Worm (Caenorhabditis elegans) whole organism, L2 larva: ENCODE measurements around the gene ZK1058.9.

Experiments
- C34F6.9 ChIP-seq: fragments of 150-350 bp; optimal IDR thresholded peaks from 2 replicates; lab custom pipeline; 2014; ENCODE audit warnings: missing biosample characterization, missing genetic modification characterization
- F13H6.1 ChIP-seq: sonication (generic microtip); optimal IDR thresholded peaks from 2 replicates; lab custom pipeline; 2016; ENCODE audit warnings: missing genetic modification characterization, missing compliant biosample characterization
- R02D3.7 ChIP-seq: fragments of 150-350 bp; optimal IDR thresholded peaks from 2 replicates; lab custom pipeline; 2014; ENCODE audit warnings: missing biosample characterization, missing genetic modification characterization
- Y55F3AM.14 ChIP-seq: fragments of 200-800 bp; sonication (Bioruptor generic); optimal IDR thresholded peaks from 2 replicates; lab custom pipeline; 2018; ENCODE audit warnings: mild to moderate bottlenecking, missing genetic modification characterization, missing compliant biosample characterization
- ZK546.5 ChIP-seq: sonication (generic microtip); optimal IDR thresholded peaks from 2 replicates; lab custom pipeline; 2017; ENCODE audit warnings: missing biosample characterization, missing genetic modification characterization
- alr-1 ChIP-seq: fragments of 150-350 bp; optimal IDR thresholded peaks from 2 replicates; lab custom pipeline; 2014; ENCODE audit warnings: missing biosample characterization, missing genetic modification characterization
- aly-2 ChIP-seq: fragments of 150-350 bp; optimal IDR thresholded peaks from 2 replicates; lab custom pipeline; 2014; ENCODE audit warnings: missing biosample characterization, missing genetic modification characterization
- ama-1 ChIP-seq: fragments of 150-350 bp; optimal IDR thresholded peaks from 2 replicates; lab custom pipeline; 2018; ENCODE audit warnings: inconsistent platforms
- blmp-1 ChIP-seq: sonication (generic microtip); optimal IDR thresholded peaks from 2 replicates; lab custom pipeline; 2017; ENCODE audit warnings: missing genetic modification characterization, mild to moderate bottlenecking, missing compliant biosample characterization, antibody characterized with exemption, moderate library complexity; ENCODE audit not compliant: insufficient read depth
- ceh-82 ChIP-seq: fragments of 150-350 bp; optimal IDR thresholded peaks from 2 replicates; lab custom pipeline; 2014; ENCODE audit warnings: missing biosample characterization, missing genetic modification characterization
- crh-2 ChIP-seq: sonication (generic microtip); optimal IDR thresholded peaks from 2 replicates; lab custom pipeline; 2017; ENCODE audit warnings: missing biosample characterization, missing genetic modification characterization
- dmd-4 ChIP-seq: sonication (generic microtip); optimal IDR thresholded peaks from 2 replicates; lab custom pipeline; 2017; ENCODE audit warnings: missing biosample characterization, missing genetic modification characterization
- egl-27 ChIP-seq: sonication (generic microtip); optimal IDR thresholded peaks from 3 replicates; lab custom pipeline; 2017; ENCODE audit warnings: missing biosample characterization, missing genetic modification reagents, missing genetic modification characterization
- elt-1 ChIP-seq: fragments of 150-350 bp; optimal IDR thresholded peaks from 2 replicates; lab custom pipeline; 2014; ENCODE audit warnings: missing biosample characterization, missing genetic modification characterization
- elt-3 ChIP-seq: sonication (generic microtip); optimal IDR thresholded peaks from 2 replicates; lab custom pipeline; 2017; ENCODE audit warnings: missing biosample characterization, missing genetic modification characterization
- fos-1 ChIP-seq: fragments of 150-350 bp; optimal IDR thresholded peaks from 2 replicates; lab custom pipeline; 2014; ENCODE audit warnings: missing biosample characterization, missing genetic modification characterization
- gmeb-1 ChIP-seq: fragments of 150-350 bp; optimal IDR thresholded peaks from 2 replicates; lab custom pipeline; 2014; ENCODE audit warnings: missing biosample characterization, missing genetic modification characterization
- lin-13 ChIP-seq: fragments of 150-350 bp; optimal IDR thresholded peaks from 2 replicates; lab custom pipeline; 2014; ENCODE audit warnings: missing biosample characterization, missing genetic modification reagents, missing genetic modification characterization
- lin-39 ChIP-seq: fragments of 150-350 bp; optimal IDR thresholded peaks from 2 replicates; lab custom pipeline; 2014; ENCODE audit warnings: missing biosample characterization, missing genetic modification reagents, missing genetic modification characterization
- lsy-2 ChIP-seq, 2 experiments: fragments of 150-350 bp in 1 of 2; sonication (generic microtip) in 1 of 2; optimal IDR thresholded peaks; 2 replicates each; lab custom pipeline; 2014 to 2017; ENCODE audit warnings: missing biosample characterization in 2 of 2, missing genetic modification characterization in 2 of 2
- mab-5 ChIP-seq: fragments of 150-350 bp; optimal IDR thresholded peaks from 2 replicates; lab custom pipeline; 2014; ENCODE audit warnings: missing biosample characterization, missing genetic modification characterization
- nhr-10 ChIP-seq: sonication (generic microtip); optimal IDR thresholded peaks from 2 replicates; lab custom pipeline; 2017; ENCODE audit warnings: missing biosample characterization, missing genetic modification characterization
- nhr-11 ChIP-seq: fragments of 150-350 bp; optimal IDR thresholded peaks from 2 replicates; lab custom pipeline; 2014; ENCODE audit warnings: missing biosample characterization, missing genetic modification characterization
- nhr-129 ChIP-seq: fragments of 150-350 bp; optimal IDR thresholded peaks from 2 replicates; lab custom pipeline; 2014; ENCODE audit warnings: missing biosample characterization, missing genetic modification characterization
- nhr-21 ChIP-seq: fragments of 150-350 bp; optimal IDR thresholded peaks from 2 replicates; lab custom pipeline; 2014; ENCODE audit warnings: missing biosample characterization, missing genetic modification characterization
- nhr-23 ChIP-seq: fragments of 150-350 bp; optimal IDR thresholded peaks from 2 replicates; lab custom pipeline; 2014; ENCODE audit warnings: missing biosample characterization, missing genetic modification reagents, missing genetic modification characterization
- nhr-25 ChIP-seq: fragments of 150-350 bp; sonication (generic microtip); optimal IDR thresholded peaks from 3 replicates; lab custom pipeline; 2014; ENCODE audit warnings: missing biosample characterization, missing genetic modification characterization
- nhr-6 ChIP-seq: fragments of 150-350 bp; optimal IDR thresholded peaks from 2 replicates; lab custom pipeline; 2014; ENCODE audit warnings: missing biosample characterization, missing genetic modification characterization
- nhr-77 ChIP-seq: fragments of 150-350 bp; optimal IDR thresholded peaks from 2 replicates; lab custom pipeline; 2014; ENCODE audit warnings: missing biosample characterization, missing genetic modification characterization
- peb-1 ChIP-seq: fragments of 150-350 bp; optimal IDR thresholded peaks from 2 replicates; lab custom pipeline; 2014; ENCODE audit warnings: missing biosample characterization, missing genetic modification characterization
- sem-4 ChIP-seq: fragments of 150-350 bp; optimal IDR thresholded peaks from 2 replicates; lab custom pipeline; 2014; ENCODE audit warnings: missing biosample characterization, missing genetic modification reagents, missing genetic modification characterization
- skn-1 ChIP-seq: sonication (generic microtip); optimal IDR thresholded peaks from 2 replicates; lab custom pipeline; 2017; ENCODE audit warnings: missing biosample characterization, missing genetic modification characterization
- sma-3 ChIP-seq: sonication (generic microtip); optimal IDR thresholded peaks from 2 replicates; lab custom pipeline; 2016; ENCODE audit warnings: missing genetic modification reagents, missing genetic modification characterization, missing compliant biosample characterization
- sma-9 ChIP-seq, 2 experiments: fragments of 150-350 bp in 1 of 2; sonication (generic microtip) in 1 of 2; optimal IDR thresholded peaks; 2 replicates each; lab custom pipeline; 2014 to 2016; ENCODE audit warnings: missing genetic modification characterization in 2 of 2, mild to moderate bottlenecking in 1 of 2, missing biosample characterization in 1 of 2, missing compliant biosample characterization in 1 of 2, missing genetic modification reagents in 1 of 2, moderate library complexity in 1 of 2
- snpc-4 ChIP-seq: fragments of 150-350 bp; optimal IDR thresholded peaks from 2 replicates; lab custom pipeline; 2014; ENCODE audit warnings: missing biosample characterization, missing genetic modification characterization
- unc-39 ChIP-seq: fragments of 150-350 bp; optimal IDR thresholded peaks from 2 replicates; lab custom pipeline; 2014; ENCODE audit warnings: missing biosample characterization, missing genetic modification characterization
- unc-55 ChIP-seq: fragments of 150-350 bp; sonication (generic microtip); optimal IDR thresholded peaks from 3 replicates; lab custom pipeline; 2014; ENCODE audit warnings: missing biosample characterization, missing genetic modification reagents, missing genetic modification characterization
- zag-1 ChIP-seq: fragments of 150-350 bp; optimal IDR thresholded peaks from 2 replicates; lab custom pipeline; 2014; ENCODE audit warnings: missing biosample characterization, missing genetic modification characterization
- ztf-1 ChIP-seq: fragments of 200-800 bp; sonication (Bioruptor generic); conservative IDR thresholded peaks from 2 replicates; pipeline ENCODE4 v1.3.6; 2022; ENCODE audit warnings: missing genetic modification characterization, missing compliant biosample characterization
- ztf-11 ChIP-seq: sonication (generic microtip); optimal IDR thresholded peaks from 2 replicates; lab custom pipeline; 2017; ENCODE audit warnings: missing biosample characterization, missing genetic modification characterization
- ztf-4 ChIP-seq: fragments of 150-350 bp; optimal IDR thresholded peaks from 2 replicates; lab custom pipeline; 2014; ENCODE audit warnings: missing biosample characterization, missing genetic modification characterization

The ZK1058.9 gene

ce11 chrIII:3916624-3917023, 9.4 kb downstream of the ZK1058.9 start, which contains the start of gene ccdc-47 (continued):
- TF ChIP-seq nhr-10 (no peak), gmeb-1 (peak; percentile 80), ZK546.5 (tag; lab: Kevin White, UChicago) (no peak), ztf-4 (peak; percentile 55), nhr-11 (tag; lab: Kevin White, UChicago) (no peak), mab-5 (tag; lab: Kevin White, UChicago) (peak; percentile 34), unc-39 (tag; lab: Kevin White, UChicago) (no peak), ama-1 (lab: Kevin White, UChicago) (no peak), C34F6.9 (tag; lab: Kevin White, UChicago) (peak; percentile 69), fos-1 (tag; lab: Kevin White, UChicago) (peak; percentile 47), skn-1 (tag; lab: Kevin White, UChicago) (peak; percentile 62), lin-13 (peak; percentile 49), egl-27 (tag; lab: Kevin White, UChicago) (no peak), sma-3 (GFP tag; lab: Kevin White, UChicago) (peak; percentile 48), nhr-21 (no peak), lsy-2 (tag; optimal IDR thresholded peaks at IDR 0.05; lab: Kevin White, UChicago) (peak; percentile 3 to 68), nhr-129 (tag; lab: Kevin White, UChicago) (peak; percentile 62), unc-55 (GFP tag; lab: Kevin White, UChicago) (peak; percentile 72), lin-39 (tag; lab: Kevin White, UChicago) (no peak), F13H6.1 (peak; percentile 55), nhr-77 (no peak)

ce11 chrIII:3915705-3916104, 10.3 kb downstream of the ZK1058.9 start:
- TF ChIP-seq nhr-129 (tag; lab: Kevin White, UChicago) (peak; percentile 47), sma-3 (GFP tag; lab: Kevin White, UChicago) (no peak), sma-9 (GFP tag; optimal IDR thresholded peaks at IDR 0.05; lab: Kevin White, UChicago) (peak; percentile 18), sma-9 (tag; optimal IDR thresholded peaks at IDR 0.05; lab: Kevin White, UChicago) (no peak)

- peak; percentile 29 for TF ChIP-seq F13H6.1
- peak in 1 of 2 experiments; percentile 4 for TF ChIP-seq lsy-2 (tag; optimal IDR thresholded peaks at IDR 0.05; lab: Kevin White, UChicago)
- no peak for TF ChIP-seq aly-2
- TF ChIP-seq nhr-129 (tag; lab: Kevin White, UChicago): peak; percentile 63
- peak; percentile 19 for TF ChIP-seq sma-9 (GFP tag; optimal IDR thresholded peaks at IDR 0.05; lab: Kevin White, UChicago)
- no peak for TF ChIP-seq sma-9 (tag; optimal IDR thresholded peaks at IDR 0.05; lab: Kevin White, UChicago)
- peak; percentile 5 for TF ChIP-seq unc-55 (GFP tag; lab: Kevin White, UChicago)
- TF ChIP-seq snpc-4 (tag; lab: Kevin White, UChicago): no peak
- TF ChIP-seq C34F6.9 (tag; lab: Kevin White, UChicago): peak; percentile 33
- TF ChIP-seq, all 48 proteins: peak for 6
These were observed 11.2 kb downstream of the ZK1058.9 start for ce11 chrIII:3914836-3915235.

ce11 chrIII:3914049-3914448, 12.0 kb downstream of the ZK1058.9 start, which contains the start of gene pat-3:
TSS of gene pat-3 (minus strand) at chrIII:3914149.
- TF ChIP-seq alr-1 (tag; lab: Kevin White, UChicago): no peak
- TF ChIP-seq nhr-21: no peak
- no peak for TF ChIP-seq blmp-1 (tag; lab: Kevin White, UChicago)
- no peak for TF ChIP-seq lsy-2 (tag; optimal IDR thresholded peaks at IDR 0.05; lab: Kevin White, UChicago)
- no peak for TF ChIP-seq ceh-82 (tag; lab: Kevin White, UChicago)
- TF ChIP-seq crh-2 (tag; lab: Kevin White, UChicago): no peak
- TF ChIP-seq skn-1 (tag; lab: Kevin White, UChicago): no peak
- TF ChIP-seq ama-1 (lab: Kevin White, UChicago): no peak
- TF ChIP-seq unc-39 (tag; lab: Kevin White, UChicago): no peak
- TF ChIP-seq dmd-4 (tag; lab: Kevin White, UChicago): no peak
- no peak for TF ChIP-seq gmeb-1
- no peak for TF ChIP-seq sem-4 (tag; lab: Kevin White, UChicago)
- TF ChIP-seq C34F6.9 (tag; lab: Kevin White, UChicago): no peak
- TF ChIP-seq egl-27 (tag; lab: Kevin White, UChicago): no peak

- TF ChIP-seq sem-4 (tag; lab: Kevin White, UChicago) (no peak), nhr-10 (no peak), Y55F3AM.14 (GFP tag; lab: Kevin White, UChicago) (no peak), aly-2 (no peak), ztf-1 (GFP tag; lab: Robert Waterston, UW) (no peak), zag-1 (tag; lab: Kevin White, UChicago) (no peak), lin-13 (no peak), R02D3.7 (no peak), nhr-6 (tag; lab: Kevin White, UChicago) (no peak), elt-3 (tag; lab: Kevin White, UChicago) (no peak), ZK546.5 (tag; lab: Kevin White, UChicago) (no peak), nhr-23 (tag; lab: Kevin White, UChicago) (no peak), elt-1 (tag; lab: Kevin White, UChicago) (no peak), crh-2 (tag; lab: Kevin White, UChicago) (no peak), unc-39 (tag; lab: Kevin White, UChicago) (no peak), peb-1 (tag; lab: Kevin White, UChicago) (no peak), egl-27 (tag; lab: Kevin White, UChicago) (no peak), dmd-4 (tag; lab: Kevin White, UChicago) (no peak), nhr-25 (tag; lab: Kevin White, UChicago) (no peak), ztf-11 (tag; lab: Kevin White, UChicago) (no peak), ama-1 (lab: Kevin White, UChicago) (no peak), C34F6.9 (tag; lab: Kevin White, UChicago) (peak; percentile 66), skn-1 (tag; lab: Kevin White, UChicago) (no peak), snpc-4 (tag; lab: Kevin White, UChicago) (no peak), mab-5 (tag; lab: Kevin White, UChicago) (no peak), fos-1 (tag; lab: Kevin White, UChicago) (no peak), sma-3 (GFP tag; lab: Kevin White, UChicago) (no peak)
These were observed 17.8 kb downstream of the ZK1058.9 start for ce11 chrIII:3908205-3908604.
